Fruit fly (Drosophila melanogaster) Kc167 (cell line): Measurements from ENCODE around the gene CG8945.

Experiments used
- Myc ChIP-seq: fragments of >200 bp; optimal IDR thresholded peaks from 2 replicates; lab custom pipeline; 2017; ENCODE audit warnings: missing external identifiers
- Sin3A ChIP-seq: fragments of >200 bp; optimal IDR thresholded peaks from 2 replicates; lab custom pipeline; 2018; ENCODE audit warnings: missing external identifiers
- h ChIP-seq: fragments of >200 bp; optimal IDR thresholded peaks from 3 replicates; lab custom pipeline; 2018; ENCODE audit warnings: missing external identifiers
- insv ChIP-seq: fragments of >200 bp; optimal IDR thresholded peaks from 3 replicates; lab custom pipeline; 2018; ENCODE audit warnings: missing external identifiers
- psq ChIP-seq: fragments of >200 bp; optimal IDR thresholded peaks from 2 replicates; lab custom pipeline; 2017; ENCODE audit warnings: missing external identifiers
- ttk ChIP-seq: sonication (Bioruptor generic); optimal IDR thresholded peaks from 2 replicates; lab custom pipeline; 2017; ENCODE audit warnings: missing external identifiers

The CG8945 gene

DNA sequence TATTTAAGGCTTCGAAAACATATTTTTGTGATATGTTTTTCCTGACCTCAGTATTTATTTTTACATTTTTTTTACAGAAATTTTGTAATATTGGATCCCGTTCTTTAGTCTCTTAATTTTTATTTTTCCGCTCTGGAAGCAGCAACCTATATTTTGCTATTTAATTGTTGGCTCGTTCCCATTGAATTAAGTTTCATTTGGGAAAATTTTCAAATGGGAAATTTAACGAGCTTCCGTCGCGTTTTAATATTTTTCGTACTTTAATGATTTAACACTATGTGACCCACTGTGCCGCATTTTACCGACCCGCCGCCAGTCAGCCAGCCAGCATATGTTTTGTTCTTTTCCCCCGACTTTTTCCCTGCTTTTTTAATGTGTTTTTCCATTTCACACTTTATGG lies 23.8 kb upstream of the CG8945 start:
- TF ChIP-seq psq (lab: Kevin White, UChicago) (no peak), Myc (lab: Kevin White, UChicago) (no peak), insv (lab: Kevin White, UChicago) (no peak), Sin3A (lab: Kevin White, UChicago) (no peak), ttk (no peak), h (lab: Kevin White, UChicago) (no peak)

DNA sequence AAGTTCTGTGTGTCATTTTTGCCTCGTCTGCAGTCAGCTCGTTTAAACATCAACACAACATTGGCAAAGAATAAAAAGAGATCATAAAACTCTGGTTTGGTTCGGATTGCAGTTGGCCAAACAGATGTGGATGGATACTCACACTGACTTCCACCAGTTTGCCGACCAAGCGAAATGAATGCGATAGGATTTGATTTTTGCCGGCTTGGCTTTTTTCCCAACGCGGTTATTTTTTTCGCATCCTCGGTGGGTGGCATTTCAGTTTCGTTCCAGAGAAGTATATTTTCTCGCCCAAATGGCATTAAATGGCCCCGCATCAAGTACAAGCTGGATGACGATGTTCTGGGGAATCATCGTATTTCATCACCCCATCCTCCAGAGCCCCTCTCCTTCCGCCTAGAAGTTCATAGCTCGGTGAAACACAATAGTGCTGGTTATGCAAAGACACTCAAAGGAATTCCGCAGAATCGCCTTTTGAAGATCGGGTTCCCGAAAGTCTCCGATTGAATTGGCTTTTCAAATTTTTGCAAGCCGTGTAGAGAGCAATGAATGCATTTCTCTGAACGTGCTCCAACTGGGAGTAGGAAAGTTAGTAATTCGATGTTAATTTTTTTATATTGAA lies 23.2 kb upstream of the CG8945 start:
- TF ChIP-seq Myc (lab: Kevin White, UChicago) (no peak), Sin3A (lab: Kevin White, UChicago) (no peak), ttk (no peak), insv (lab: Kevin White, UChicago) (no peak), psq (lab: Kevin White, UChicago) (no peak), h (lab: Kevin White, UChicago) (no peak)

DNA sequence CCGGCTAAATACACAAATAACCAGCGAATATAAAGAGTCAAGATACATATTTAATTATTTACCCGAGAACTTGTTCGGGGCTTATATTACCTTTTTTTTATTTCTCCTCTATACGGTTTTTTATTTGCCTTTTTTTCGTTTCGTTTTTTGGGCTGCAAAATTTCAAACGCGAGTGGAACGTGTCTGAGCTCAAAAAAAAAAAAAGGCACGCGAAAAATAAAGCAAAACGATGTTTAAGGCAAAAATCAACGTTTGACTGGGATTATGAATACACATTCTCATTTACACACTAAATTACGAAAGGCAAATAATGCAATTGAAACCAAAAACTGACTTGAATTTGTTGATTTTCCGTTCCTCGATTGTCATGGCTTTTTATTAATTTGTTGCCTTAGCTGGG lies 22.2 kb upstream of the CG8945 start:
- TF ChIP-seq h (lab: Kevin White, UChicago) (no peak), ttk (no peak), Sin3A (lab: Kevin White, UChicago) (no peak), psq (lab: Kevin White, UChicago) (no peak), insv (lab: Kevin White, UChicago) (no peak), Myc (lab: Kevin White, UChicago) (no peak)

DNA sequence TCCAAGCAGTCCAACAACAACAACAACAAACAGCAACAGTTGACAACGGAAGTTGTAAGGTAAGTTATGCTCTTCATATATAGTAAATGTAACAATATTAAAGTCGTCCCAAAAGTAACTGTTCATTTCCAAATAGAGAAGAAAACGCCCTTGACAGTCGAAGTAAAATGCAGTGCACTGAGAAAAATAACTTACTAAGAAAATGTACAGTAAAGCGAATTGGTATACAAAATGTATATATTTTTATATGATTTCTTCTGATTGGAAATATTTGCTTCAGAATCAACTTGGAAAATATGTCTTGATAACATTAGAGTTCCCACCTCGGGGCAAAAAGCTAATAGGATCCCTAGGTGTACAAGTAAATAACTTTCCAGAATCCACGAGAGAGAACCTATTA lies 20.5 kb upstream of the CG8945 start:
- no peak for TF ChIP-seq Myc (lab: Kevin White, UChicago)
- TF ChIP-seq psq (lab: Kevin White, UChicago) = no peak
- TF ChIP-seq insv (lab: Kevin White, UChicago) = no peak
- TF ChIP-seq Sin3A (lab: Kevin White, UChicago) = no peak
- no peak for TF ChIP-seq ttk
- no peak for TF ChIP-seq h (lab: Kevin White, UChicago)

DNA sequence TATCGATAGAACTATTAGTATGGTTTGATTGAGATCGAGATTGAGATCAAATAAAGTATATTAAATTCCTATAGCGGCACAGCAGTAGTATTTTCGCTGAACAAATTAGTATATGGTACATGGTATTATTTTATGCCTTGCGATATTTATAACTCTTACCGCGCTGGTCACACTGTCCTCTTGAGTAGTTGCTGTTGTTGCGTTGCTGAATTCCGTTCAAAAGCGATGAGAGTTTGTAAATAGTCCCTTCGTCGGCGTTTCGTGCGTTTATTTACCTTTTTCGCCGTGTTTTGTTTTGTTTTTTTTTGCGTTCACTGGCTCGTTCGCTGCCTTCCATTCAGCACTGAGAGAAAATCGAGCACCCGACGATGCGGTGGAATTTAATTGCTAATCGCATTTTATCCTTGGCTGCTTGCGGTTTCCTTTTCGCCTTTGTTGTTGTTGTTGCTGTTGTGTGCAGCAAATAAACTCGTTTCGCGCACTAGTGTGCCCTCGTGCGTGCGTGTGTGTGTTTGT lies 20.0 kb upstream of the CG8945 start, which contains the start of gene CG5004:
CG5004 (plus strand) TSS at position 182 of the 516 bp plus-strand sequence.
- TF ChIP-seq insv (lab: Kevin White, UChicago) (no peak), ttk (no peak), psq (lab: Kevin White, UChicago) (no peak), Sin3A (lab: Kevin White, UChicago) (no peak), h (lab: Kevin White, UChicago) (no peak), Myc (lab: Kevin White, UChicago) (no peak)

DNA sequence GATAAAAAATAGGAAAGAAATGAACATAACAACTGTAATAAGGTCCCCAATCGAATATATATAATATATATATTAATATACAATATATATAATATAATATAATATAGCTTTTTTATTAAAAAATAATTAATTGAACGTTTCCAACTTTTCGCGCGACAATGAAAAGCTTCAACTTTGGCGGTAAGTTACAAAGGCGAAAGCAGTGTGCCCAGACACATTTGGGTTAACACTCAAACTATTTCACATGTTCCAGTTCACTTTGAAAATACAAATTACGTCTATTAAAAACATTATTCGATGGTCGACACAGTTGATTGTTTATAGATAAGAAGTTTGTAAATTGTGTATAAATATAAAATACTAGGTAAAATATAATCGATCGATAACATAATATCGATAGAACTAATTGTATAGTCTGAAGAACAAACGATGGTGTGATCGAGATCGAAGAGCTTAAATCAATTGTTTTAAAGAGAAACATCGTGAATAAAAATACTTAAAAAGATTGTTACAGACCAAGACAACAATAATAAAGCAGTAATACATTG lies 18.8 kb upstream of the CG8945 start:
- no peak for TF ChIP-seq insv (lab: Kevin White, UChicago)
- TF ChIP-seq Myc (lab: Kevin White, UChicago) = no peak
- TF ChIP-seq Sin3A (lab: Kevin White, UChicago) = no peak
- TF ChIP-seq psq (lab: Kevin White, UChicago) = no peak
- TF ChIP-seq h (lab: Kevin White, UChicago) = no peak
- TF ChIP-seq ttk = no peak

DNA sequence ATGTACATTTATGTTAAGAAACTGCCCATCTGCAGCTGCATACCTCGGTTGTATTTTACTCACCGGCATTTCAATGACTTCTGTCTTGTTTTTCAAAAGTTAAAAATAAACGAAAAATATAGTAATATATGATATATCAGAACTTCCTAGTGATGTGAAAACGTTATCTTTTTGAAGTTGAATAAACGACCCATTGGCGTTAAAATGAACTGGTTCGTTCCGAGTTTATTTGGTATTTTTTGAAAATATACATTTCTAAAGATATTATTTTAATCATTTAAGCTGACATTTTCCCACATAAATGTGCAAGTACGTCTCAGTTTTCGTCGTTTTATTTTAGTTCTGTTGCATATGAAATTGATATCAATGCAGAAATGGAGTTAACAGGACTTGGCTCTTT lies 18.2 kb upstream of the CG8945 start, which contains the start of gene Arpc3B:
Arpc3B (minus strand) TSS at position 146 of the 400 bp plus-strand sequence.
- TF ChIP-seq insv (lab: Kevin White, UChicago) = no peak
- TF ChIP-seq h (lab: Kevin White, UChicago) = no peak
- TF ChIP-seq psq (lab: Kevin White, UChicago) = no peak
- TF ChIP-seq Sin3A (lab: Kevin White, UChicago) = no peak
- TF ChIP-seq ttk = no peak
- no peak for TF ChIP-seq Myc (lab: Kevin White, UChicago)

DNA sequence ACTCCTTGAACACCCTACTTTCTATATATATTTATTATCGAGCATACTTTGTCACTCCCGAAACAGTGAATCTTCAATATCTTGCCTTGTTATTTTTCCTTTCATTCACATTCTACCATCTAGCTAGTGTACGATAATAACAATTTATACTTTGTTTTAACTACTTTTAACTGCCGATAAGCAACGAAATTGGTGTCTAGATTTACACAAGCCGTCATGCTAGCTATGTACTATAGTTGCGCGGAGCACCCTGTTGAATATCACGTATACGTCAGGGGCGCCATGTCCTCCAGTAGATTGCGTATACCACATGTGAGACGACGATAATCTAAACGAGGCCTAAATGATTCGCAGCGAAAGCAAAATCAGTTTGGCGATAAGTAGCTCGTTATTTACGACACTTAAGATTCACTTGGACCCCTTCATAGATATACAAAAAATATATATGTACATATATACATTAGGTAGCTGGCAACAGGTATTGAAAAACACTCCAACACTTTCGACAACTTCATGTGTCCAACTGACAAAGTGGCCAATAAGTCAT lies 6.5 kb upstream of the CG8945 start:
- no peak for TF ChIP-seq insv (lab: Kevin White, UChicago)
- TF ChIP-seq Sin3A (lab: Kevin White, UChicago) = no peak
- no peak for TF ChIP-seq ttk
- no peak for TF ChIP-seq Myc (lab: Kevin White, UChicago)
- TF ChIP-seq psq (lab: Kevin White, UChicago) = no peak
- no peak for TF ChIP-seq h (lab: Kevin White, UChicago)

DNA sequence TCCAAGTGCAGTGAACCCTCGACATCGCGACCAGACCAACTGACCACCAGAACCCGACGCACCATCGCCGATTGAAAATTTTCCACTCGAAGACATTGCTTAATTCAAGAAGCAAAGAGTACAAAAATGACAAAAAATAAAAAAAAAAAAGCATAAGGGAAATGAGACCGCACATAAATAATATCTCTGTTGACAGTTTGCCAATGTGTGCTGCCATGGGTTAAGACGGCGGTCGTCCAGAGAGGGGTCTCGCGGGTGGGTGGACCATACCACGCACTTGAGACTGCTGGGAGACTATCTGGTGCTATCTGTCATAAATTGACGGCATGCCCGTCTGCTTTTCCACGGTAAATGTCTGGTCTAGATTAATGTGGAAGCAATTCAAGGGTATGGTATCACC lies 6.0 kb upstream of the CG8945 start:
- TF ChIP-seq h (lab: Kevin White, UChicago) (no peak), Sin3A (lab: Kevin White, UChicago) (no peak), psq (lab: Kevin White, UChicago) (no peak), Myc (lab: Kevin White, UChicago) (no peak), insv (lab: Kevin White, UChicago) (no peak), ttk (no peak)

DNA sequence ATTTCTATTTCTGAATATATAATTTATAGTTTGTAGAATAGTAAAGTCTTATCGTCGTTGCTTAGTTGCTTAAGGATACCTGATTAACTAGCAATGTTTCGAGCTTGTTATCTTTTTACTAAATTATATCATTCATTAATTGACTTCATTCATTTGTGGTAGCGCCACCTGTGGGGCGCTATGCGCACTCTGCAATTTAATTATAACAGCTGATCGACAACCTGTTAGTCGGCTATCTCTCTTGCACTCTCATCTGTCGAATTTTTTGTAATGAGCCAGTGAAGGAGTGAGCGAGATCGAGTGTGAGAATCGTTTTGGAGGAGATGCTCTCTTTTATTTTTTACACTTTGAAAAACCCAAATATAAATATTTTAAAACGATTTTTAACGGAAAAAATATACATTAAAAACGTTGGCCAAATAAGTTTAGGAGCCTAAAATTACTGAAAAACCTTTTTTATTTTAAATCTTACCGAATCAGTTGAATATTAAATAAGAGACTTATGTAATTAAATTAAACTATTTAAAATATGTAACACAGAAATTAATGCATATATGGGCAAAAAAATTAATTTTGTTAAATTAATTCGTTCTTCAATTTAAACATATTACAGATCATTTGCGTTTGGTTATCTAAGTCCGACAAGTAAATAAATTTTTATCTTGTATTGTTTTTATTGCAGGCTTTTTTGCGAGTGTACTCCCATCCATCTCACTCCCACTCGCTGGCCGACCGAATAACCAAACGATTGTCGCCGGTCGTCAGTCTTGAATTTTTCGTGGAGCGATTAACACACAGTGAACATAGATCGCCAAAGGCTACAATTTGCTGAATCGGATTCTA lies 3.8 kb upstream of the CG8945 start, which contains the start of the genes CG16700 and CG4991:
CG16700 (plus strand) TSS at position 793 of the 843 bp plus-strand sequence.
CG4991 (plus strand) TSS at position 793 of the 843 bp plus-strand sequence.
- TF ChIP-seq insv (lab: Kevin White, UChicago) (no peak), psq (lab: Kevin White, UChicago) (no peak), h (lab: Kevin White, UChicago) (no peak), ttk (no peak), Sin3A (lab: Kevin White, UChicago) (no peak), Myc (lab: Kevin White, UChicago) (no peak)

DNA sequence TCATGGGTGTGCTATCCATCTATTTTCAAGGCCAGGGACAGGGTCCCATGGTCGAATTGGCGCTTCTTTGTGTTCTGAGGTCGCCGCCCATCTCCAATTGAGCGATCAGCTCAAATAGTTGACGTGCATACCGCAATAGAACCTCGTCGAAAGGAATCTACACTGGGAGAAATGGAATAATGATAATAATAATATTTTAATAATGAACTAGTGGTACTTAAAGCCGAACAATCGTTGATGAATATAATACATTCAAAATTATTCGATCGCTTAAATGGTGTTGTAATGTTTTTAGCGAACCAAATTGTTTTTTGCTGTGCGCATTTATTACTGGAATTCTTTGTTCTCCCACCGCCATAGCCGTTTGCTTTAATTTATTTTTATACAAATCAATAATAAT lies 3.1 kb upstream of the CG8945 start:
- no peak for TF ChIP-seq psq (lab: Kevin White, UChicago)
- TF ChIP-seq ttk = no peak
